Fruit fly (Drosophila melanogaster) whole organism, prepupa: Measurements from ENCODE around the gene CG13989.

Experiments used
- CG34406 ChIP-seq: fragments of 200-800 bp; sonication (Bioruptor generic); optimal IDR thresholded peaks from 3 replicates; lab custom pipeline; 2016; ENCODE audit warnings: missing biosample characterization, missing genetic modification characterization
- CG6163 ChIP-seq: fragments of 200-800 bp; sonication (Bioruptor generic); IDR thresholded peaks from 3 replicates; pipeline ENCODE4 v1.3.6; 2022; ENCODE audit warnings: missing biosample characterization, missing genetic modification characterization
- Sox14 ChIP-seq: fragments of 200-800 bp; sonication (Bioruptor generic); optimal IDR thresholded peaks from 3 replicates; lab custom pipeline; 2016; ENCODE audit warnings: missing biosample characterization, missing genetic modification characterization

- no peak for TF ChIP-seq CG6163 (GFP tag; lab: Robert Waterston, UW)
- no peak for TF ChIP-seq Sox14
- TF ChIP-seq CG34406 (GFP tag; lab: Kevin White, UChicago) = no peak
Measured at dm6 chr2L:6130522-6131073, 29.6 kb upstream of the CG13989 start, which contains the start of the genes B9d2, tctn and CG9222.
